Fruit fly (Drosophila melanogaster): ENCODE data around the gene CG5478.

DNA sequence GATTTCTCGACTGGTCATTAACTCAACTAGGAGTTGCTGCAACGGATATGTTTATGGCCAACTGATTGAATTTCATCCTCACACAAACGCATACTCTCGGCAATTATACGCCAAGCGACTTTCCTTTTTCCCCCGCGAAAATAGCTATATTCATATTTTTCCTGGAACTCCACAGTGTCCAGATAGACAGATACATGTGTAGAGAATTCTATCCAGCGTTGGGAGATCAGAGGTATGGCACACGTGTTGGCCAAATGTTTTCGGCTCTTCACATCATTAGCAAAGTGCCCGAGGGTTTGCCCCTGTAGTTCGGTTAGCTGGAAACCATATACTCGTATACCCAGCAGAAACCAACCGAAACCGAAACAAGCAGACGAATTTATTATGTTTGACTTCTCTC lies 11.8 kb downstream of the CG5478 start:
- TF ChIP-seq CTCF (optimal IDR thresholded peaks at IDR 0.05), result no peak
- TF ChIP-seq CG8478 (optimal IDR thresholded peaks at IDR 0.05), result no peak
